ENCODE assay signal across 5 fruit fly cellular contexts in the genomic region with DNA sequence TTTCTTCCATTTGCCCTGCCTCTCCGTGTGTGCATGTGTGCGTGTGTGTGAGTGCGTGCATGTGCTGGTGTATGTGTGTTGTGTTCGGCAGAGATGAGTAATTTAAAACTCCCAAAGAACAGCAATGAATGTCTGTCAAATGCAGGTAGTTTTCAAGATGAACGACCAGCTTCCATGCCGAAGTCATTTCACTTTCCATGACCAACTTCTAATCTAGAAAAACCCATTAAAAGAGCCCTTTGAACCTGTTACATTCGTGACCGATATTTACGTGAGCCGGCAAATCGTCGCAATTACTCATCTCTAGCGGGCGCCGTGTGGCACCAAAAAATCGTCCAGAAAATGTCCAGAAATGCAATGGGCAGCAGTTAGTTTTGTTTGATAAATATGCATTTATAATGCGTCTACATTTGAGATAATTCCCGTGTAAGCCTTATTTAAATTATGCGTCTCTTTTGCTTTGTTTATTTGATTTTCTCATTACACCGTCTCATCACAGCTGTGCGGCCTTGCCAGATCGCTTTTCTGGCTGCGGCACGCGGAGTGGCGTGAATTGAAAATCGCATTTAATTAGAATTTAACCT.
TF ChIP-seq lines count a peak whose summit lies in the region.

No protein-coding gene starts in this region.

TF ChIP-seq in whole organism, adult, 20 proteins besides CTCF, POLR2A, EP300 and RAD21 (continued from another document):
- no peak for TF ChIP-seq cic (GFP tag; optimal IDR thresholded peaks at IDR 0.05; lab: Kevin White, UChicago)

TF ChIP-seq in whole organism, embryonic, 481 proteins besides CTCF, POLR2A, EP300 and RAD21 (continued from another document and continues in another):
- peak; percentile 9; the same call in 1 of the 2 replicates for TF ChIP-seq CG31441 (GFP tag; IDR thresholded peaks at IDR 0.05; lab: Robert Waterston, UW)
- TF ChIP-seq croc (GFP tag; conservative IDR thresholded peaks at IDR 0.05; lab: Robert Waterston, UW): no peak
- TF ChIP-seq CG16815 (GFP tag; optimal IDR thresholded peaks at IDR 0.05; lab: Kevin White, UChicago): no peak
- no peak for TF ChIP-seq otp (GFP tag; IDR thresholded peaks at IDR 0.05; lab: Robert Waterston, UW)
- peak; percentile 41; the same call in 1 of the 2 replicates for TF ChIP-seq al (GFP tag; IDR thresholded peaks at IDR 0.05; lab: Robert Waterston, UW)
- TF ChIP-seq Sox102F (GFP tag; optimal IDR thresholded peaks at IDR 0.05; lab: Kevin White, UChicago): peak; percentile 7
- no peak for TF ChIP-seq Elba2 (GFP tag; optimal IDR thresholded peaks at IDR 0.05; lab: Kevin White, UChicago)
- peak; percentile 61 for TF ChIP-seq CG32532 (GFP tag; IDR thresholded peaks at IDR 0.05; lab: Robert Waterston, UW)
- TF ChIP-seq Dip2 (GFP tag; IDR thresholded peaks at IDR 0.05; lab: Robert Waterston, UW): no peak
- no peak for TF ChIP-seq CG7556 (GFP tag; optimal IDR thresholded peaks at IDR 0.05; lab: Kevin White, UChicago)
- TF ChIP-seq Dad (GFP tag; optimal IDR thresholded peaks at IDR 0.05; lab: Kevin White, UChicago): no peak
- TF ChIP-seq gfzf (GFP tag; optimal IDR thresholded peaks at IDR 0.05; lab: Kevin White, UChicago): peak; percentile 20
- TF ChIP-seq Neu2 (GFP tag; optimal IDR thresholded peaks at IDR 0.05; lab: Kevin White, UChicago; ENCODE audit: borderline replicate concordance): peak; percentile 99
- no peak for TF ChIP-seq CG6683 (GFP tag; optimal IDR thresholded peaks at IDR 0.05; lab: Kevin White, UChicago)
- no peak for TF ChIP-seq en (GFP tag; optimal IDR thresholded peaks at IDR 0.05; lab: Kevin White, UChicago)
- TF ChIP-seq pfk (GFP tag; optimal IDR thresholded peaks at IDR 0.05; lab: Kevin White, UChicago): no peak
- peak; percentile 75; the same call in 1 of the 4 replicates for TF ChIP-seq chinmo (GFP tag; IDR thresholded peaks at IDR 0.05; lab: Robert Waterston, UW; ENCODE audit: partially characterized antibody)
- peak in 1 of 2 experiments; percentile 37 for TF ChIP-seq Hr51 (GFP tag; optimal IDR thresholded peaks at IDR 0.05; lab: Kevin White, UChicago)
- TF ChIP-seq CG14441 (GFP tag; IDR thresholded peaks at IDR 0.05; lab: Robert Waterston, UW): peak; percentile 30; the same call in 1 of the 2 replicates
- peak; percentile 74 for TF ChIP-seq hbn (GFP tag; IDR thresholded peaks at IDR 0.05; lab: Robert Waterston, UW; ENCODE audit: partially characterized antibody)
- peak; percentile 8; the same call in 1 of the 2 replicates for TF ChIP-seq vvl (GFP tag; IDR thresholded peaks at IDR 0.05; lab: Robert Waterston, UW)
- peak; percentile 62 for TF ChIP-seq Abd-B (GFP tag; optimal IDR thresholded peaks at IDR 0.05; lab: Kevin White, UChicago)
- no peak for TF ChIP-seq slou (GFP tag; optimal IDR thresholded peaks at IDR 0.05; lab: Kevin White, UChicago)
- no peak for TF ChIP-seq seq (GFP tag; IDR thresholded peaks at IDR 0.05; lab: Robert Waterston, UW)
- no peak for TF ChIP-seq wdn (GFP tag; IDR thresholded peaks at IDR 0.05; lab: Robert Waterston, UW)
- peak; percentile 41 for TF ChIP-seq grau (tag; optimal IDR thresholded peaks at IDR 0.05; lab: Kevin White, UChicago)
- TF ChIP-seq insv (GFP tag; optimal IDR thresholded peaks at IDR 0.05; lab: Kevin White, UChicago): peak in 1 of 2 experiments; percentile 32
- TF ChIP-seq Camta (GFP tag; optimal IDR thresholded peaks at IDR 0.05; lab: Kevin White, UChicago): peak; percentile 20
- TF ChIP-seq lmd (GFP tag; IDR thresholded peaks at IDR 0.05; lab: Robert Waterston, UW): peak; percentile 50; the same call in 1 of the 2 replicates

TF ChIP-seq in whole organism, prepupa, 60 proteins besides CTCF, POLR2A, EP300 and RAD21 (continued from another document and continues in another):
- no peak for TF ChIP-seq CG11294 (GFP tag; IDR thresholded peaks at IDR 0.05; lab: Robert Waterston, UW)
- no peak for TF ChIP-seq CG6808 (GFP tag; optimal IDR thresholded peaks at IDR 0.05; lab: Kevin White, UChicago)
- peak; percentile 61 for TF ChIP-seq CG31627 (GFP tag; optimal IDR thresholded peaks at IDR 0.05; lab: Kevin White, UChicago)
- no peak for TF ChIP-seq fd59A (GFP tag; optimal IDR thresholded peaks at IDR 0.05; lab: Kevin White, UChicago)
- no peak; the same call in 2 of the 3 replicates for TF ChIP-seq CG8119 (GFP tag; IDR thresholded peaks at IDR 0.05; lab: Robert Waterston, UW)
- TF ChIP-seq Eip93F (GFP tag; optimal IDR thresholded peaks at IDR 0.05; lab: Kevin White, UChicago): no peak
- TF ChIP-seq Eip75B (GFP tag; optimal IDR thresholded peaks at IDR 0.05; lab: Kevin White, UChicago): peak; percentile 40
- TF ChIP-seq CG15336 (GFP tag; IDR thresholded peaks at IDR 0.05; lab: Robert Waterston, UW): no peak
- TF ChIP-seq CG32006 (GFP tag; optimal IDR thresholded peaks at IDR 0.05; lab: Kevin White, UChicago): peak; percentile 59
- peak; percentile 22 for TF ChIP-seq Ets96B (tag; optimal IDR thresholded peaks at IDR 0.05; lab: Kevin White, UChicago)
- peak; percentile 19 for TF ChIP-seq CG6792 (GFP tag; optimal IDR thresholded peaks at IDR 0.05; lab: Kevin White, UChicago)
- TF ChIP-seq CG3919 (GFP tag; optimal IDR thresholded peaks at IDR 0.05; lab: Kevin White, UChicago): peak; percentile 54
- TF ChIP-seq CG6276 (GFP tag; optimal IDR thresholded peaks at IDR 0.05; lab: Kevin White, UChicago): no peak
- TF ChIP-seq CG10669 (GFP tag; optimal IDR thresholded peaks at IDR 0.05; lab: Kevin White, UChicago): peak; percentile 21
- peak; percentile 40 for TF ChIP-seq Sox15 (GFP tag; optimal IDR thresholded peaks at IDR 0.05; lab: Kevin White, UChicago)
- peak; percentile 50 for TF ChIP-seq Met (GFP tag; optimal IDR thresholded peaks at IDR 0.05; lab: Kevin White, UChicago)
- TF ChIP-seq net (GFP tag; optimal IDR thresholded peaks at IDR 0.05; lab: Kevin White, UChicago): peak; percentile 30
- peak; percentile 22 for TF ChIP-seq vri (GFP tag; optimal IDR thresholded peaks at IDR 0.05; lab: Kevin White, UChicago)
- TF ChIP-seq acj6 (GFP tag; optimal IDR thresholded peaks at IDR 0.05; lab: Kevin White, UChicago): peak; percentile 51
- peak; percentile 60 for TF ChIP-seq fkh (GFP tag; optimal IDR thresholded peaks at IDR 0.05; lab: Kevin White, UChicago)
- peak in 1 of 2 experiments; percentile 37 for TF ChIP-seq ss (GFP tag; optimal IDR thresholded peaks at IDR 0.05; lab: Kevin White, UChicago)
- TF ChIP-seq dac (GFP tag; optimal IDR thresholded peaks at IDR 0.05; lab: Kevin White, UChicago): peak; percentile 12
- no peak for TF ChIP-seq Hr38 (GFP tag; optimal IDR thresholded peaks at IDR 0.05; lab: Kevin White, UChicago)
- TF ChIP-seq Smox (GFP tag; optimal IDR thresholded peaks at IDR 0.05; lab: Kevin White, UChicago): peak; percentile 40
- peak; percentile 32; the same call in 1 of the 2 replicates for TF ChIP-seq Gug (GFP tag; IDR thresholded peaks at IDR 0.05; lab: Robert Waterston, UW)
- TF ChIP-seq pdm3 (GFP tag; optimal IDR thresholded peaks at IDR 0.05; lab: Kevin White, UChicago): peak; percentile 44
- peak; percentile 59; the same call in 2 of the 3 replicates for TF ChIP-seq eg (GFP tag; IDR thresholded peaks at IDR 0.05; lab: Robert Waterston, UW)
- TF ChIP-seq spab (GFP tag; optimal IDR thresholded peaks at IDR 0.05; lab: Kevin White, UChicago): no peak
- TF ChIP-seq CG8319 (GFP tag; optimal IDR thresholded peaks at IDR 0.05; lab: Kevin White, UChicago): peak; percentile 34
- TF ChIP-seq CG34406 (GFP tag; optimal IDR thresholded peaks at IDR 0.05; lab: Kevin White, UChicago): peak; percentile 56
- peak; percentile 59 for TF ChIP-seq OdsH (GFP tag; optimal IDR thresholded peaks at IDR 0.05; lab: Kevin White, UChicago)

TF ChIP-seq in whole organism, pupa, 21 proteins besides CTCF, POLR2A, EP300 and RAD21 (continued from another document):
- 0 out of 2 replicates have a peak, but pooled peaks have one; percentile 8 for TF ChIP-seq Ets98B (GFP tag; IDR thresholded peaks at IDR 0.05; lab: Robert Waterston, UW)
- TF ChIP-seq Pif1B (GFP tag; optimal IDR thresholded peaks at IDR 0.05; lab: Kevin White, UChicago): no peak
TF ChIP-seq in whole organism, pupa: peak in this region for 14.

TF ChIP-seq in whole organism, wandering third instar larva, 38 proteins besides CTCF, POLR2A, EP300 and RAD21 (continued from another document):
- TF ChIP-seq dsf (GFP tag; optimal IDR thresholded peaks at IDR 0.05; lab: Kevin White, UChicago; ENCODE audit: borderline replicate concordance) (no peak), CG32264 (GFP tag; optimal IDR thresholded peaks at IDR 0.05; lab: Kevin White, UChicago) (no peak), dl (GFP tag; optimal IDR thresholded peaks at IDR 0.05; lab: Kevin White, UChicago; ENCODE audit: insufficient read depth in 1 of 2, partially characterized antibody in 2 of 2) (no peak), HLH106 (tag; optimal IDR thresholded peaks at IDR 0.05; lab: Kevin White, UChicago) (peak; percentile 63), br (GFP tag; optimal IDR thresholded peaks at IDR 0.05; lab: Kevin White, UChicago) (peak; percentile 39), N (GFP tag; optimal IDR thresholded peaks at IDR 0.05; lab: Kevin White, UChicago) (peak; percentile 36), ey (GFP tag; optimal IDR thresholded peaks at IDR 0.05; lab: Kevin White, UChicago) (peak; percentile 67), sv (GFP tag; optimal IDR thresholded peaks at IDR 0.05; lab: Kevin White, UChicago) (peak; percentile 38), pan (optimal IDR thresholded peaks at IDR 0.05; lab: Kevin White, UChicago) (no peak), lola (GFP tag; optimal IDR thresholded peaks at IDR 0.05; lab: Kevin White, UChicago) (no peak), Rel (GFP tag; optimal IDR thresholded peaks at IDR 0.05; lab: Kevin White, UChicago) (no peak), Rel (tag; optimal IDR thresholded peaks at IDR 0.05; lab: Kevin White, UChicago) (no peak), Hr78 (GFP tag; optimal IDR thresholded peaks at IDR 0.05; lab: Kevin White, UChicago) (no peak), fru (GFP tag; optimal IDR thresholded peaks at IDR 0.05; lab: Kevin White, UChicago) (peak; percentile 49), GATAd (GFP tag; optimal IDR thresholded peaks at IDR 0.05; lab: Kevin White, UChicago) (no peak), dmrt93B (GFP tag; optimal IDR thresholded peaks at IDR 0.05; lab: Kevin White, UChicago) (peak; percentile 6), Hr83 (GFP tag; optimal IDR thresholded peaks at IDR 0.05; lab: Kevin White, UChicago; ENCODE audit: poor library complexity, severe bottlenecking) (no peak), Myc (optimal IDR thresholded peaks at IDR 0.05; lab: Kevin White, UChicago) (peak; percentile 54)
